Worm (Caenorhabditis elegans): ENCODE data around the gene test-1.

The test-1 gene

ce11 chrIV:2149247-2149756, 12.6 kb downstream of the test-1 start, which contains the start of gene C54E4.5:
Gene C54E4.5 (minus strand): TSS chrIV:2149297.
- TF ChIP-seq unc-62 (GFP tag; optimal IDR thresholded peaks at IDR 0.05): no peak

- no peak for TF ChIP-seq unc-62 (GFP tag; optimal IDR thresholded peaks at IDR 0.05)
These were observed 19.5 kb downstream of the test-1 start for ce11 chrIV:2156239-2156638.

DNA sequence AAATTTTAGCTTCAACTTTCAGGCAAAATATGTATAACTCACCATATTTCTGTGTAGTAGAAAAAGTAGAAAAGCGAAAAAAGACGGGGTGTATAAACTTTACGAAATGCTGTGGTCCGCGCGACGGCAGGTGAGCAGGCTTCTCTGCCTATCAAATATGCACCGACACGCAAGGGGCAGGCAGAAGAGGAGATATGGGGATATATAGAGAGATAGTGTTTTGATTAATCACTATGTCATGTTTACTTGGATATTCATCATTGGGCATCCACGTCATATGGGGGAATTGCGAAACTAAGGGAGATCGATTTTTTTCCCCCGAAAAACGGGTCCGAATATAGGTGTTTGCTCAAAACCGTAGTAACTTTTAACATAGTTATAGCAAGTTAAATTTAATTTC, 22.3 kb downstream of the test-1 start, which contains the start of gene gcy-37:
Gene gcy-37, minus strand, starts transcription at position 101 of the 400 bp plus-strand sequence.
- TF ChIP-seq unc-62 (GFP tag; optimal IDR thresholded peaks at IDR 0.05): no peak

- no peak for TF ChIP-seq unc-62 (GFP tag; optimal IDR thresholded peaks at IDR 0.05)
These were observed 25.5 kb downstream of the test-1 start for ce11 chrIV:2162256-2162655.

DNA sequence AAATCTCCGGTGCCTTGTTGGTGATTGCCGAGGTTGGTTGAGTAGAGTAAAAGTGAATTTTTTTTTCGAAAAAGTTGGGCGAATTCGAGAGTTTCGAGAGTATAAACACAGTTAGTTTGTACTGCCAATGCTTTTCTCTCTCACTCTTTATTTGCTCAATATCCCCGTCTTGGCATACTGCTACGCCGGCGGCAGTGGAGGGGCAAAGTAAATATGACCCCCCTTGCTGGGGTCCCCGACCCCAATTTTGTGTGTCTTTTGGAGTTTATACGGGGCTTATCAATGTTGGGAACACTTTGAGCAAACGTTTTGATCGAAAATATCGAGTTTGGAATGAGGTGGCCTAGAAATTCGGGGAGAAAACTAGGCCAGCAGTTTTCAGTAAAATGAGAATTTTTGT, 31.8 kb downstream of the test-1 start, which contains the start of gene C54E4.4:
Gene C54E4.4, minus strand, starts transcription at position 101 of the 400 bp plus-strand sequence.
- TF ChIP-seq unc-62 (GFP tag; optimal IDR thresholded peaks at IDR 0.05): no peak

ce11 chrIV:2170332-2170731, 33.6 kb downstream of the test-1 start:
- TF ChIP-seq unc-62 (GFP tag; optimal IDR thresholded peaks at IDR 0.05): no peak

DNA sequence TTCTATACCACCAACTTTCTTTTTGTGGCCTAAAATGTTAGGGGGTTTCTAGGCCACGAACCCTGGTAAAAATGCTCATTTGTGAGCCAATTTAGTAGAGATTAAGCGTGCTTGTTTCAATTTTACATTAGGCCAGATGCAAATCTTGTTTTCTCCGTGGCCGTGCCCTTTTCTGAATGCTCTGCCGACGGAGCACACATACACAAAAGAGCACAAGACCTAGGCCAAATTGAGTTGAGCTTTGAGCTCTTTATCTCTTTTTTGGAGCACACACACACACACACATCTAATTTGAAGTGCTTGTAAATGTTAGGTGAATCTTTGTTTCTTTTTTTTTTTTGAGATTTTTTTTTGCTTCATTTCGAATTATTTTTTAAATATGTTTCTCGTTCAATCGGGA, 36.1 kb downstream of the test-1 start:
- TF ChIP-seq unc-62 (GFP tag; optimal IDR thresholded peaks at IDR 0.05): no peak

ce11 chrIV:2175291-2175690, 38.5 kb downstream of the test-1 start, which contains the start of gene C54E4.1:
Gene C54E4.1 (plus strand): TSS chrIV:2175591.
- TF ChIP-seq unc-62 (GFP tag; optimal IDR thresholded peaks at IDR 0.05): no peak

DNA sequence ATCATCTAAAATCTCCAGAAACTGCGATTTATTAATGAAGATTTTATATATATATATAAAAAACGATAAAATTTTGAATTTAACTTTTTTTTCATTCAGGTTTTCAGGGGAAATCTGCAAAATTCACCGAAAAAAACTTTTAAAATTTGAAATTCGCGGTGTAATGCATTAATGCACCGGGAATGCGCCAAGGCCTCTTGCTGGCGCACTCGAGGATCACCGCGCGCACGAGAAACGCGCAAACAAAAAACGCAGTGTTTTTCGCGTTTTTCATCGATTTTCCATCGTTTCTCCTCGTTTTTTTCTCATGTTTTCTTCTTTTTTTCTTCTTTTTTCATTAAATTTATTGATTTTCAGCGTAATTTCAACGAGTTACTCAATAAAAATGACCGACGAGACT, 40.8 kb downstream of the test-1 start, which contains the start of gene hrpu-2:
Gene hrpu-2, plus strand, starts transcription at position 352 of the 400 bp plus-strand sequence.
- no peak for TF ChIP-seq unc-62 (GFP tag; optimal IDR thresholded peaks at IDR 0.05)

DNA sequence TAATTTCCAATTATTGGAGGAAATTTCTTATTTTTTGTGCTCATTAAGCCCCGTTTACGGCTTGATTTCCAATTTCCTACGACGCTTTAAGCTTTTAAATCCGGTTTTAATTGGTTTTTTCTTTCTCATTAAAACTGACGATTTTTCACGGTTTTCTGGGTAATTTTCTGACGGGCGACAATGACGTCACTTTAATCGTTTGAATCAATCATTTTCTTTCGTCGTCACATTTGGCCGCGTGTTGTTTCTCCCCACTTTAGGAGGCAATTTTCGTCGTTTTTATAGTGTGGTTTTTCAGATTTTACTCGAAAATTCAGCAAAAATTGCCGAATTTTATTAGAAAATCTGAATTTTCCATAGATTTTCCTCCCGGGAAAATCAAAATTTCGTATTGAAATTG, 56.3 kb downstream of the test-1 start:
- TF ChIP-seq unc-62 (GFP tag; optimal IDR thresholded peaks at IDR 0.05): no peak

ce11 chrIV:2193558-2193957, 56.8 kb downstream of the test-1 start:
- TF ChIP-seq unc-62 (GFP tag; optimal IDR thresholded peaks at IDR 0.05): no peak

DNA sequence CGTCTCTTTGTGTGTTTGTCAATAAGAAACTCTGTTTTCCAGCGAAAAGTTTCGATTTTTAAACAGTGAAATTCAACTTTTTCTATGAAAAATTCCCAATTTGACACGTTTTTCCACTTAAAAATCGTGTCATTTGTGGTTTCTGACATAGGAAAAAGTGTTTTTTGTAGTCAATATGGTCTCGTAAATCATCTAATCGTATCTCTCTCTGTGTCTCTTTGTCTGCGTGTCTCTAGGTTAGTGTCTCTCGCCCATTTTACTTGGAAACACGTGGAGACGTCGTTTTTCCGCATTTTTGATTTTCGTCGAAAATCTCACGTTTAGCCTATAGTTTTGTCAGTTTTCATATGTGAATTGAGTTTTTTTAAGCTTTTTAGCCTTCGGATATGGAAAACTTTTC, 58.8 kb downstream of the test-1 start:
- TF ChIP-seq unc-62 (GFP tag; optimal IDR thresholded peaks at IDR 0.05): no peak
